Worm (Caenorhabditis elegans) whole organism, early embryonic: ENCODE measurements around the gene C25F9.11.

Experiments
- B0310.2 ChIP-seq: sonication (generic microtip); optimal IDR thresholded peaks from 2 replicates; lab custom pipeline; 2016; ENCODE audit warnings: mild to moderate bottlenecking, missing genetic modification characterization, missing compliant biosample characterization
- F13C5.2 ChIP-seq: sonication (generic microtip); optimal IDR thresholded peaks from 2 replicates; lab custom pipeline; 2017; ENCODE audit warnings: mild to moderate bottlenecking, missing genetic modification characterization, inconsistent platforms, missing compliant biosample characterization
- aly-1 ChIP-seq: sonication (generic microtip); optimal IDR thresholded peaks from 2 replicates; lab custom pipeline; 2016; ENCODE audit warnings: missing genetic modification characterization, missing compliant biosample characterization
- ama-1 ChIP-seq: fragments of 150-350 bp; optimal IDR thresholded peaks from 2 replicates; lab custom pipeline; 2014
- ceh-13 ChIP-seq: fragments of 200-800 bp; sonication (Bioruptor generic); optimal IDR thresholded peaks from 2 replicates; lab custom pipeline; 2018; ENCODE audit warnings: mild to moderate bottlenecking, missing genetic modification characterization, missing compliant biosample characterization
- ceh-36 ChIP-seq: sonication (generic microtip); optimal IDR thresholded peaks from 2 replicates; lab custom pipeline; 2016; ENCODE audit warnings: missing genetic modification characterization, inconsistent platforms, missing compliant biosample characterization
- ets-7 ChIP-seq: sonication (generic microtip); optimal IDR thresholded peaks from 2 replicates; lab custom pipeline; 2016; ENCODE audit warnings: missing genotype, missing genetic modification characterization, missing compliant biosample characterization
- flt-1 ChIP-seq: fragments of 200-800 bp; sonication (Bioruptor generic); IDR thresholded peaks from 2 replicates; pipeline ENCODE4 v1.3.6; 2022; ENCODE audit warnings: missing genetic modification characterization, missing compliant biosample characterization
- hmbx-1 ChIP-seq: sonication (generic microtip); optimal IDR thresholded peaks from 2 replicates; lab custom pipeline; 2016; ENCODE audit warnings: mild to moderate bottlenecking, missing genetic modification characterization, missing compliant biosample characterization
- hmg-4 ChIP-seq: fragments of 200-800 bp; sonication (Bioruptor generic); optimal IDR thresholded peaks from 2 replicates; lab custom pipeline; 2018; ENCODE audit warnings: mild to moderate bottlenecking, missing genetic modification characterization, missing compliant biosample characterization
- hnd-1 ChIP-seq: sonication (generic microtip); optimal IDR thresholded peaks from 2 replicates; lab custom pipeline; 2016; ENCODE audit warnings: missing genetic modification characterization, missing compliant biosample characterization
- pes-1 ChIP-seq: fragments of 200-800 bp; sonication (Bioruptor generic); IDR thresholded peaks from 2 replicates; pipeline ENCODE4 v1.3.6; 2022; ENCODE audit warnings: missing genetic modification reagents, missing genetic modification characterization, missing compliant biosample characterization
- scrt-1 ChIP-seq: fragments of 200-800 bp; sonication (Bioruptor generic); IDR thresholded peaks from 2 replicates; pipeline ENCODE4 v1.3.6; 2022; ENCODE audit warnings: missing genetic modification characterization, missing compliant biosample characterization
- sea-1 ChIP-seq: fragments of 200-800 bp; sonication (Bioruptor generic); conservative IDR thresholded peaks from 2 replicates; pipeline ENCODE4 v1.3.6; 2022; ENCODE audit warnings: missing genetic modification characterization, missing compliant biosample characterization
- tbx-11 ChIP-seq: fragments of 200-800 bp; sonication (Bioruptor generic); IDR thresholded peaks from 2 replicates; pipeline ENCODE4 v1.3.6; 2022; ENCODE audit warnings: missing genetic modification characterization, missing compliant biosample characterization
- tbx-37 ChIP-seq: fragments of 200-800 bp; sonication (Bioruptor generic); conservative IDR thresholded peaks from 2 replicates; pipeline ENCODE4 v1.3.6; 2022; ENCODE audit warnings: missing genetic modification reagents, missing genetic modification characterization, missing compliant biosample characterization
- tra-4 ChIP-seq: sonication (generic microtip); optimal IDR thresholded peaks from 2 replicates; lab custom pipeline; 2017; ENCODE audit warnings: missing genetic modification characterization, missing compliant biosample characterization

The C25F9.11 gene

ce11 chrV:19432972-19433371 is at the start of gene C25F9.11:
Gene C25F9.11 (minus strand): TSS chrV:19433072.
- TF ChIP-seq flt-1 (GFP tag; lab: Robert Waterston, UW), result no peak
- TF ChIP-seq ets-7, result no peak
- no peak for TF ChIP-seq ama-1
- no peak for TF ChIP-seq scrt-1 (GFP tag; lab: Robert Waterston, UW)
- TF ChIP-seq tbx-37 (GFP tag; lab: Robert Waterston, UW), result no peak
- no peak for TF ChIP-seq hmbx-1 (tag; lab: Kevin White, UChicago)
- TF ChIP-seq B0310.2 (tag; lab: Kevin White, UChicago), result no peak
- TF ChIP-seq ceh-36 (tag; lab: Kevin White, UChicago), result no peak
- TF ChIP-seq aly-1 (tag; lab: Kevin White, UChicago), result no peak
- TF ChIP-seq tra-4 (tag; lab: Kevin White, UChicago), result no peak

- TF ChIP-seq hmg-4 (GFP tag; lab: Kevin White, UChicago) (no peak), F13C5.2 (tag; lab: Kevin White, UChicago) (no peak), aly-1 (tag; lab: Kevin White, UChicago) (no peak)
Observed at ce11 chrV:19482535-19482934, 49.7 kb upstream of the C25F9.11 start, which contains the start of gene Y43F8B.22. Gene Y43F8B.22 (plus strand): TSS chrV:19482835.

- no peak for TF ChIP-seq tbx-37 (GFP tag; lab: Robert Waterston, UW)
- no peak for TF ChIP-seq ama-1
- no peak for TF ChIP-seq tra-4 (tag; lab: Kevin White, UChicago)
- TF ChIP-seq ceh-13, result no peak
- TF ChIP-seq B0310.2 (tag; lab: Kevin White, UChicago), result no peak
- TF ChIP-seq aly-1 (tag; lab: Kevin White, UChicago), result no peak
- no peak for TF ChIP-seq tbx-11 (GFP tag; lab: Robert Waterston, UW)
- TF ChIP-seq pes-1 (GFP tag; lab: Robert Waterston, UW), result no peak
- TF ChIP-seq sea-1 (GFP tag; lab: Robert Waterston, UW), result no peak
- TF ChIP-seq hmg-4 (GFP tag; lab: Kevin White, UChicago), result no peak
- TF ChIP-seq F13C5.2 (tag; lab: Kevin White, UChicago), result no peak
Observed at ce11 chrV:19477852-19478251, 45.0 kb upstream of the C25F9.11 start, which contains the start of gene Y43F8B.9. Gene Y43F8B.9 (plus strand): TSS chrV:19478152.

ce11 chrV:19477302-19477701 is 44.4 kb upstream of the C25F9.11 start:
- TF ChIP-seq ets-7, result no peak
- no peak for TF ChIP-seq ama-1
- no peak for TF ChIP-seq tbx-37 (GFP tag; lab: Robert Waterston, UW)
- TF ChIP-seq pes-1 (GFP tag; lab: Robert Waterston, UW), result no peak
- TF ChIP-seq B0310.2 (tag; lab: Kevin White, UChicago), result no peak
- TF ChIP-seq flt-1 (GFP tag; lab: Robert Waterston, UW), result no peak
- TF ChIP-seq hnd-1 (tag; lab: Kevin White, UChicago), result no peak
- no peak for TF ChIP-seq ceh-36 (tag; lab: Kevin White, UChicago)
- no peak for TF ChIP-seq aly-1 (tag; lab: Kevin White, UChicago)
- no peak for TF ChIP-seq tbx-11 (GFP tag; lab: Robert Waterston, UW)
- no peak for TF ChIP-seq hmbx-1 (tag; lab: Kevin White, UChicago)
- TF ChIP-seq sea-1 (GFP tag; lab: Robert Waterston, UW), result no peak
- no peak for TF ChIP-seq tra-4 (tag; lab: Kevin White, UChicago)
- no peak for TF ChIP-seq scrt-1 (GFP tag; lab: Robert Waterston, UW)
- no peak for TF ChIP-seq ceh-13
- no peak for TF ChIP-seq hmg-4 (GFP tag; lab: Kevin White, UChicago)
- TF ChIP-seq F13C5.2 (tag; lab: Kevin White, UChicago), result no peak

- TF ChIP-seq tra-4 (tag; lab: Kevin White, UChicago) (no peak), hnd-1 (tag; lab: Kevin White, UChicago) (no peak), scrt-1 (GFP tag; lab: Robert Waterston, UW) (no peak), B0310.2 (tag; lab: Kevin White, UChicago) (no peak), flt-1 (GFP tag; lab: Robert Waterston, UW) (no peak), hmg-4 (GFP tag; lab: Kevin White, UChicago) (no peak)
Observed at ce11 chrV:19473842-19474514, 41.1 kb upstream of the C25F9.11 start, which contains the start of gene Y43F8B.10. Gene Y43F8B.10 (plus strand): TSS chrV:19474464.

- TF ChIP-seq pes-1 (GFP tag; lab: Robert Waterston, UW) (no peak), F13C5.2 (tag; lab: Kevin White, UChicago) (no peak), tbx-11 (GFP tag; lab: Robert Waterston, UW) (no peak)
Observed at ce11 chrV:19470385-19470784, 37.5 kb upstream of the C25F9.11 start, which contains the start of gene Y43F8B.11. Gene Y43F8B.11 (plus strand): TSS chrV:19470685.

- no peak for TF ChIP-seq pes-1 (GFP tag; lab: Robert Waterston, UW)
- TF ChIP-seq aly-1 (tag; lab: Kevin White, UChicago), result no peak
- no peak for TF ChIP-seq ama-1
- TF ChIP-seq ets-7, result no peak
- no peak for TF ChIP-seq hmbx-1 (tag; lab: Kevin White, UChicago)
- TF ChIP-seq F13C5.2 (tag; lab: Kevin White, UChicago), result no peak
- no peak for TF ChIP-seq hnd-1 (tag; lab: Kevin White, UChicago)
- no peak for TF ChIP-seq sea-1 (GFP tag; lab: Robert Waterston, UW)
- TF ChIP-seq ceh-36 (tag; lab: Kevin White, UChicago), result no peak
- no peak for TF ChIP-seq B0310.2 (tag; lab: Kevin White, UChicago)
- no peak for TF ChIP-seq scrt-1 (GFP tag; lab: Robert Waterston, UW)
- TF ChIP-seq tra-4 (tag; lab: Kevin White, UChicago), result no peak
Observed at ce11 chrV:19468083-19468482, 35.2 kb upstream of the C25F9.11 start, which contains the start of gene Y43F8B.12. Gene Y43F8B.12 (plus strand): TSS chrV:19468383.
